Worm (Caenorhabditis elegans): ENCODE measurements around the gene T25E12.14.

DNA sequence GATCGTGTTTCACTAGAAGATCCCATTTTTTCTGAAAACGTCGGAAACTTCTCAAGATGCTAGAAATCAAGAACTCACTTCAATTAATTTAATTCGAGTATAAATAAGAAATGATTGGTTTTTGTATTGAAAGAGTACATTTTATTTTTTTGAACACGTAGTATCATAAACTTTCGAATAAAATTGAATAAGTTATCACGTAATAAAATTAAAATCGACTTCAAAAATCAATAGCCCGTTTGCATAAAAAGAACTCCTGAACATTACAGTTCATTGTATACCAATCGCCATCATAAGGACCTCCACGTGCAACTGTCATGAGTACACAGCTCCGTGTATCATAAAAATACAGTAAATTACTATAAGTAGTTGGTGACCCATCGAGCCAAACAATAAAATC lies 6.7 kb downstream of the T25E12.14 start, which contains the start of gene T25E12.16:
- no peak for TF ChIP-seq nhr-76 (tag; optimal IDR thresholded peaks at IDR 0.05)
- no peak for TF ChIP-seq lin-13 (tag; optimal IDR thresholded peaks at IDR 0.05)
- no peak for TF ChIP-seq nhr-12 (tag; optimal IDR thresholded peaks at IDR 0.05)
- TF ChIP-seq nhr-237 (tag; optimal IDR thresholded peaks at IDR 0.05): no peak
- no peak for TF ChIP-seq elt-1 (tag; optimal IDR thresholded peaks at IDR 0.05; ENCODE audit: borderline replicate concordance, insufficient read depth)
- no peak for TF ChIP-seq mep-1 (tag; optimal IDR thresholded peaks at IDR 0.05)
- no peak for TF ChIP-seq unc-62 (GFP tag; optimal IDR thresholded peaks at IDR 0.05)
- TF ChIP-seq ztf-11 (tag; optimal IDR thresholded peaks at IDR 0.05): no peak
